Worm (Caenorhabditis elegans) whole organism, early embryonic: Measurements from ENCODE around the gene glr-4.

Source experiments
- B0310.2 ChIP-seq: sonication (generic microtip); optimal IDR thresholded peaks from 2 replicates; lab custom pipeline; 2016; ENCODE audit warnings: mild to moderate bottlenecking, missing genetic modification characterization, missing compliant biosample characterization
- F13C5.2 ChIP-seq: sonication (generic microtip); optimal IDR thresholded peaks from 2 replicates; lab custom pipeline; 2017; ENCODE audit warnings: mild to moderate bottlenecking, missing genetic modification characterization, inconsistent platforms, missing compliant biosample characterization
- aly-1 ChIP-seq: sonication (generic microtip); optimal IDR thresholded peaks from 2 replicates; lab custom pipeline; 2016; ENCODE audit warnings: missing genetic modification characterization, missing compliant biosample characterization
- ama-1 ChIP-seq: fragments of 150-350 bp; optimal IDR thresholded peaks from 2 replicates; lab custom pipeline; 2014
- ceh-13 ChIP-seq: fragments of 200-800 bp; sonication (Bioruptor generic); optimal IDR thresholded peaks from 2 replicates; lab custom pipeline; 2018; ENCODE audit warnings: mild to moderate bottlenecking, missing genetic modification characterization, missing compliant biosample characterization
- ceh-36 ChIP-seq: sonication (generic microtip); optimal IDR thresholded peaks from 2 replicates; lab custom pipeline; 2016; ENCODE audit warnings: missing genetic modification characterization, inconsistent platforms, missing compliant biosample characterization
- ets-7 ChIP-seq: sonication (generic microtip); optimal IDR thresholded peaks from 2 replicates; lab custom pipeline; 2016; ENCODE audit warnings: missing genotype, missing genetic modification characterization, missing compliant biosample characterization
- flt-1 ChIP-seq: fragments of 200-800 bp; sonication (Bioruptor generic); IDR thresholded peaks from 2 replicates; pipeline ENCODE4 v1.3.6; 2022; ENCODE audit warnings: missing genetic modification characterization, missing compliant biosample characterization
- hmbx-1 ChIP-seq: sonication (generic microtip); optimal IDR thresholded peaks from 2 replicates; lab custom pipeline; 2016; ENCODE audit warnings: mild to moderate bottlenecking, missing genetic modification characterization, missing compliant biosample characterization
- hmg-4 ChIP-seq: fragments of 200-800 bp; sonication (Bioruptor generic); optimal IDR thresholded peaks from 2 replicates; lab custom pipeline; 2018; ENCODE audit warnings: mild to moderate bottlenecking, missing genetic modification characterization, missing compliant biosample characterization
- hnd-1 ChIP-seq: sonication (generic microtip); optimal IDR thresholded peaks from 2 replicates; lab custom pipeline; 2016; ENCODE audit warnings: missing genetic modification characterization, missing compliant biosample characterization
- pes-1 ChIP-seq: fragments of 200-800 bp; sonication (Bioruptor generic); IDR thresholded peaks from 2 replicates; pipeline ENCODE4 v1.3.6; 2022; ENCODE audit warnings: missing genetic modification reagents, missing genetic modification characterization, missing compliant biosample characterization
- scrt-1 ChIP-seq: fragments of 200-800 bp; sonication (Bioruptor generic); IDR thresholded peaks from 2 replicates; pipeline ENCODE4 v1.3.6; 2022; ENCODE audit warnings: missing genetic modification characterization, missing compliant biosample characterization
- sea-1 ChIP-seq: fragments of 200-800 bp; sonication (Bioruptor generic); conservative IDR thresholded peaks from 2 replicates; pipeline ENCODE4 v1.3.6; 2022; ENCODE audit warnings: missing genetic modification characterization, missing compliant biosample characterization
- tbx-11 ChIP-seq: fragments of 200-800 bp; sonication (Bioruptor generic); IDR thresholded peaks from 2 replicates; pipeline ENCODE4 v1.3.6; 2022; ENCODE audit warnings: missing genetic modification characterization, missing compliant biosample characterization
- tbx-37 ChIP-seq: fragments of 200-800 bp; sonication (Bioruptor generic); conservative IDR thresholded peaks from 2 replicates; pipeline ENCODE4 v1.3.6; 2022; ENCODE audit warnings: missing genetic modification reagents, missing genetic modification characterization, missing compliant biosample characterization
- tra-4 ChIP-seq: sonication (generic microtip); optimal IDR thresholded peaks from 2 replicates; lab custom pipeline; 2017; ENCODE audit warnings: missing genetic modification characterization, missing compliant biosample characterization

Gene glr-4

ce11 chrII:7801255-7801654, 7.1 kb upstream of the glr-4 start:
- TF ChIP-seq B0310.2 (tag; lab: Kevin White, UChicago) (no peak), hnd-1 (tag; lab: Kevin White, UChicago) (no peak), tbx-37 (GFP tag; lab: Robert Waterston, UW) (no peak), aly-1 (tag; lab: Kevin White, UChicago) (no peak), sea-1 (GFP tag; lab: Robert Waterston, UW) (no peak), tbx-11 (GFP tag; lab: Robert Waterston, UW) (no peak), F13C5.2 (tag; lab: Kevin White, UChicago) (no peak), ceh-13 (no peak), ama-1 (no peak), ets-7 (tag; lab: Kevin White, UChicago) (no peak), ceh-36 (tag; lab: Kevin White, UChicago) (no peak), pes-1 (GFP tag; lab: Robert Waterston, UW) (no peak), flt-1 (GFP tag; lab: Robert Waterston, UW) (no peak), hmg-4 (GFP tag; lab: Kevin White, UChicago) (no peak), scrt-1 (no peak), hmbx-1 (tag; lab: Kevin White, UChicago) (no peak)

- TF ChIP-seq ets-7 (tag; lab: Kevin White, UChicago) = no peak
- TF ChIP-seq hmg-4 (GFP tag; lab: Kevin White, UChicago) = no peak
- no peak for TF ChIP-seq hmbx-1 (tag; lab: Kevin White, UChicago)
- TF ChIP-seq flt-1 (GFP tag; lab: Robert Waterston, UW) = no peak
- TF ChIP-seq aly-1 (tag; lab: Kevin White, UChicago) = no peak
- no peak for TF ChIP-seq ceh-13
- TF ChIP-seq ceh-36 (tag; lab: Kevin White, UChicago) = no peak
- TF ChIP-seq B0310.2 (tag; lab: Kevin White, UChicago) = no peak
- no peak for TF ChIP-seq F13C5.2 (tag; lab: Kevin White, UChicago)
- TF ChIP-seq tbx-37 (GFP tag; lab: Robert Waterston, UW) = no peak
- TF ChIP-seq scrt-1 = no peak
- no peak for TF ChIP-seq pes-1 (GFP tag; lab: Robert Waterston, UW)
- no peak for TF ChIP-seq hnd-1 (tag; lab: Kevin White, UChicago)
- TF ChIP-seq tbx-11 (GFP tag; lab: Robert Waterston, UW) = no peak
- no peak for TF ChIP-seq sea-1 (GFP tag; lab: Robert Waterston, UW)
- TF ChIP-seq tra-4 (tag; lab: Kevin White, UChicago) = no peak
- no peak for TF ChIP-seq ama-1
Observed at ce11 chrII:7795299-7795698, 1.2 kb upstream of the glr-4 start.

- no peak for TF ChIP-seq hnd-1 (tag; lab: Kevin White, UChicago)
Observed at ce11 chrII:7792514-7792913, 1.6 kb downstream of the glr-4 start.

ce11 chrII:7791408-7792050, 2.6 kb downstream of the glr-4 start:
- TF ChIP-seq hmg-4 (GFP tag; lab: Kevin White, UChicago) (no peak), ceh-13 (no peak), tbx-37 (GFP tag; lab: Robert Waterston, UW) (no peak)

- TF ChIP-seq ama-1 (peak; percentile 68), pes-1 (GFP tag; lab: Robert Waterston, UW) (no peak), ceh-13 (no peak), hnd-1 (tag; lab: Kevin White, UChicago) (no peak), ets-7 (tag; lab: Kevin White, UChicago) (no peak), ceh-36 (tag; lab: Kevin White, UChicago) (no peak)
Observed at ce11 chrII:7790324-7790898, 3.7 kb downstream of the glr-4 start, which contains the start of gene srlf-1. Gene srlf-1 (plus strand): TSS chrII:7790591.

ce11 chrII:7789605-7790004, 4.5 kb downstream of the glr-4 start:
- TF ChIP-seq scrt-1 = no peak
- TF ChIP-seq ama-1 = no peak
- no peak for TF ChIP-seq aly-1 (tag; lab: Kevin White, UChicago)
- no peak for TF ChIP-seq F13C5.2 (tag; lab: Kevin White, UChicago)
- TF ChIP-seq hnd-1 (tag; lab: Kevin White, UChicago) = no peak
- no peak for TF ChIP-seq tbx-11 (GFP tag; lab: Robert Waterston, UW)
- no peak for TF ChIP-seq hmg-4 (GFP tag; lab: Kevin White, UChicago)
- TF ChIP-seq hmbx-1 (tag; lab: Kevin White, UChicago) = no peak
- TF ChIP-seq ceh-13 = no peak
- no peak for TF ChIP-seq B0310.2 (tag; lab: Kevin White, UChicago)
- no peak for TF ChIP-seq tra-4 (tag; lab: Kevin White, UChicago)
- TF ChIP-seq ets-7 (tag; lab: Kevin White, UChicago) = no peak
- no peak for TF ChIP-seq sea-1 (GFP tag; lab: Robert Waterston, UW)
- TF ChIP-seq pes-1 (GFP tag; lab: Robert Waterston, UW) = no peak
- no peak for TF ChIP-seq tbx-37 (GFP tag; lab: Robert Waterston, UW)
- TF ChIP-seq ceh-36 (tag; lab: Kevin White, UChicago) = no peak

- TF ChIP-seq ceh-36 (tag; lab: Kevin White, UChicago) = no peak
- TF ChIP-seq scrt-1 = no peak
- no peak for TF ChIP-seq tbx-11 (GFP tag; lab: Robert Waterston, UW)
- no peak for TF ChIP-seq sea-1 (GFP tag; lab: Robert Waterston, UW)
- TF ChIP-seq ets-7 (tag; lab: Kevin White, UChicago) = no peak
- TF ChIP-seq hnd-1 (tag; lab: Kevin White, UChicago) = no peak
- TF ChIP-seq aly-1 (tag; lab: Kevin White, UChicago) = no peak
- TF ChIP-seq pes-1 (GFP tag; lab: Robert Waterston, UW) = no peak
- TF ChIP-seq ama-1 = no peak
Observed at ce11 chrII:7783467-7783959, 10.6 kb downstream of the glr-4 start, which contains the start of gene skr-17. Gene skr-17 (plus strand): TSS chrII:7783517.
